Worm (Caenorhabditis elegans): ENCODE data around the gene sru-19.

DNA sequence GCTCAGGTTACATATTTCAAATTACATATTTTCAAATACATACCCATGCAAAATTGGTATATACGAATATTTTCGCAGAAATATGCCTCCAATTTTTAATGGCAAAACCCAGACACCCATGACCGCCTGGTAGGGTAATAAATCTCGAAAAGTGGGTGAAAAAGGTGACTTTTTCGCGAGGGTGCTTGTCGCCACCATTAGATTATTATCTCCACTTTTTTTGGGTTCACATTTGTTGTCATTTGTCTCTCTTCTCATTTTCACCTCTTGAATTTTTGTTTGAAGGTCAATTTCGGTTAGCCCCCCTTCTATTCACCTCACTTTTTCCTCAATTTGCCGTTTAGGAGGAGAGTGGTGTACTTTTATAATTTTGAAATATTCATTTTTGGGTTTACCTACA lies 41.9 kb downstream of the sru-19 start:
- TF ChIP-seq snpc-4 (tag; optimal IDR thresholded peaks at IDR 0.05) (no peak), nhr-6 (tag; optimal IDR thresholded peaks at IDR 0.05) (no peak), mep-1 (tag; optimal IDR thresholded peaks at IDR 0.05) (no peak)
